Fruit fly (Drosophila melanogaster) whole organism, embryonic: ENCODE results near the gene CG5509.
A peak's percentile ranks its signal among the peaks of the same experiment; 100 is the strongest.

Source experiments
- ATbp ChIP-seq: fragments of 200-800 bp; sonication (Bioruptor generic); optimal IDR thresholded peaks from 2 replicates; lab custom pipeline; 2017; ENCODE audit warnings: missing biosample characterization, mild to moderate bottlenecking, missing genetic modification characterization, missing genetic modification reagents
- Atf6 ChIP-seq: fragments of 200-800 bp; sonication (Bioruptor generic); IDR thresholded peaks from 2 replicates; pipeline ENCODE4 v1.3.6; 2022; ENCODE audit warnings: missing biosample characterization, missing genetic modification characterization
- Blimp-1 ChIP-seq: fragments of 200-800 bp; sonication (Bioruptor generic); optimal IDR thresholded peaks from 3 replicates; lab custom pipeline; 2018; ENCODE audit warnings: missing biosample characterization, missing genetic modification characterization, mild to moderate bottlenecking, moderate library complexity, missing genetic modification reagents
- CG10979 ChIP-seq: fragments of 200-800 bp; sonication (Bioruptor generic); optimal IDR thresholded peaks from 2 replicates; lab custom pipeline; 2018; ENCODE audit warnings: missing biosample characterization, mild to moderate bottlenecking, missing genetic modification characterization, moderate library complexity
- CG12071 ChIP-seq: fragments of 200-800 bp; sonication (Bioruptor generic); optimal IDR thresholded peaks from 3 replicates; lab custom pipeline; 2018; ENCODE audit warnings: missing biosample characterization, mild to moderate bottlenecking, missing genetic modification characterization
- CG13894 ChIP-seq: fragments of 200-800 bp; sonication (Bioruptor generic); optimal IDR thresholded peaks from 3 replicates; lab custom pipeline; 2018; ENCODE audit warnings: missing biosample characterization, mild to moderate bottlenecking, missing genetic modification characterization, moderate library complexity
- CG1529 ChIP-seq: fragments of 200-800 bp; sonication (Bioruptor generic); optimal IDR thresholded peaks from 3 replicates; lab custom pipeline; 2018; ENCODE audit warnings: missing biosample characterization, missing genetic modification characterization
- CG16815 ChIP-seq: fragments of 200-800 bp; sonication (Bioruptor generic); optimal IDR thresholded peaks from 3 replicates; lab custom pipeline; 2017; ENCODE audit warnings: missing biosample characterization, mild to moderate bottlenecking, missing genetic modification characterization
- CG16863 ChIP-seq: fragments of 200-800 bp; sonication (Bioruptor generic); optimal IDR thresholded peaks from 3 replicates; lab custom pipeline; 2016; ENCODE audit warnings: missing biosample characterization, missing genetic modification characterization
- CG18599 ChIP-seq: fragments of 200-800 bp; sonication (Bioruptor generic); optimal IDR thresholded peaks from 3 replicates; lab custom pipeline; 2017; ENCODE audit warnings: missing biosample characterization, missing genetic modification characterization, mild to moderate bottlenecking, moderate library complexity, missing genetic modification reagents
- CG2116 ChIP-seq: fragments of 200-800 bp; sonication (Bioruptor generic); optimal IDR thresholded peaks from 3 replicates; lab custom pipeline; 2018; ENCODE audit warnings: missing biosample characterization, mild to moderate bottlenecking, missing genetic modification characterization
- CG2678 ChIP-seq: fragments of 200-800 bp; sonication (Bioruptor generic); optimal IDR thresholded peaks from 3 replicates; lab custom pipeline; 2019; ENCODE audit warnings: missing biosample characterization, mild to moderate bottlenecking, missing genetic modification characterization, moderate library complexity
- CG34422 ChIP-seq: fragments of 200-800 bp; sonication (Bioruptor generic); IDR thresholded peaks from 3 replicates; pipeline ENCODE4 v1.3.6; 2022; ENCODE audit warnings: missing biosample characterization, missing genetic modification characterization
- CG4617 ChIP-seq: fragments of 200-800 bp; sonication (Bioruptor generic); optimal IDR thresholded peaks from 3 replicates; lab custom pipeline; 2016; ENCODE audit warnings: missing biosample characterization, missing genetic modification characterization, borderline replicate concordance
- CG6175 ChIP-seq: fragments of 200-800 bp; sonication (Bioruptor generic); IDR thresholded peaks from 3 replicates; pipeline ENCODE4 v1.3.6; 2022; ENCODE audit warnings: missing biosample characterization, missing genetic modification characterization
- CG6272 ChIP-seq: fragments of 200-800 bp; sonication (Bioruptor generic); IDR thresholded peaks from 2 replicates; pipeline ENCODE4 v1.3.6; 2022; ENCODE audit warnings: missing biosample characterization, missing genetic modification characterization
- CG6654 ChIP-seq: fragments of 200-800 bp; sonication (Bioruptor generic); optimal IDR thresholded peaks from 2 replicates; lab custom pipeline; 2017; ENCODE audit warnings: missing biosample characterization, mild to moderate bottlenecking, missing genetic modification characterization
- CG6813 ChIP-seq: fragments of 200-800 bp; sonication (Bioruptor generic); optimal IDR thresholded peaks from 2 replicates; lab custom pipeline; 2017; ENCODE audit warnings: missing biosample characterization, missing genetic modification characterization, mild to moderate bottlenecking, moderate library complexity, missing genetic modification reagents
- CG7745 ChIP-seq: fragments of 200-800 bp; sonication (Bioruptor generic); optimal IDR thresholded peaks from 2 replicates; lab custom pipeline; 2018; ENCODE audit warnings: missing biosample characterization, mild to moderate bottlenecking, missing genetic modification characterization, moderate library complexity
- CG7839 ChIP-seq: fragments of 200-800 bp; sonication (Bioruptor generic); optimal IDR thresholded peaks from 3 replicates; lab custom pipeline; 2018; ENCODE audit warnings: missing biosample characterization, mild to moderate bottlenecking, missing genetic modification characterization, moderate library complexity
- CG8290 ChIP-seq, 3 experiments: fragments of 200-800 bp; sonication (Bioruptor generic); optimal IDR thresholded peaks; 2 replicates each; lab custom pipeline; 2016 to 2019; ENCODE audit warnings: missing biosample characterization in 3 of 3, missing genetic modification characterization in 3 of 3, mild to moderate bottlenecking in 2 of 3, moderate library complexity in 1 of 3
- CG8765 ChIP-seq: fragments of 200-800 bp; sonication (Bioruptor generic); IDR thresholded peaks from 2 replicates; pipeline ENCODE4 v1.3.6; 2022; ENCODE audit warnings: missing biosample characterization, missing genetic modification characterization
- CG8924 ChIP-seq: fragments of 200-800 bp; optimal IDR thresholded peaks from 3 replicates; lab custom pipeline; 2019; ENCODE audit warnings: missing biosample characterization, mild to moderate bottlenecking, missing genetic modification characterization, moderate library complexity
- ERR ChIP-seq: fragments of 200-800 bp; sonication (Bioruptor generic); optimal IDR thresholded peaks from 2 replicates; lab custom pipeline; 2016; ENCODE audit warnings: missing biosample characterization, missing genetic modification characterization
- Fer2 ChIP-seq: fragments of 200-800 bp; sonication (Bioruptor generic); optimal IDR thresholded peaks from 2 replicates; lab custom pipeline; 2018; ENCODE audit warnings: missing biosample characterization, mild to moderate bottlenecking, missing genetic modification characterization, moderate library complexity
- H15 ChIP-seq: fragments of 200-800 bp; sonication (Bioruptor generic); IDR thresholded peaks from 3 replicates; pipeline ENCODE4 v1.3.6; 2022; ENCODE audit warnings: missing biosample characterization, missing genetic modification characterization
- HmgD ChIP-seq: fragments of 200-800 bp; sonication (Bioruptor generic); optimal IDR thresholded peaks from 3 replicates; lab custom pipeline; 2016; ENCODE audit warnings: missing biosample characterization, missing genetic modification characterization
- Hr78 ChIP-seq, 2 experiments: fragments of 200-800 bp in 1 of 2; fragments of >200 bp in 1 of 2; sonication (Bioruptor generic) in 1 of 2; optimal IDR thresholded peaks; 2 replicates each; lab custom pipeline; 2017 to 2019; ENCODE audit warnings: missing biosample characterization in 2 of 2, missing genetic modification characterization in 2 of 2, mild to moderate bottlenecking in 1 of 2, moderate library complexity in 1 of 2
- NC2α ChIP-seq: fragments of 200-800 bp; sonication (Bioruptor generic); optimal IDR thresholded peaks from 2 replicates; lab custom pipeline; 2016; ENCODE audit warnings: missing biosample characterization, missing genetic modification characterization
- Scr ChIP-seq: fragments of 200-800 bp; sonication (Bioruptor generic); IDR thresholded peaks from 2 replicates; pipeline ENCODE4 v1.3.6; 2022; ENCODE audit warnings: missing biosample characterization, missing genetic modification characterization; ENCODE audit not compliant: partially characterized antibody
- Trl ChIP-seq, 3 experiments: fragments of >200 bp in 2 of 3; fragments of 200-800 bp in 1 of 3; sonication (Bioruptor generic) in 1 of 3; optimal IDR thresholded peaks; 2 replicates in 1 of 3; 3 replicates in 2 of 3; lab custom pipeline; 2016 to 2017; ENCODE audit warnings: missing biosample characterization in 1 of 3, missing genetic modification characterization in 1 of 3
- YL-1 ChIP-seq: fragments of 200-800 bp; sonication (Bioruptor generic); optimal IDR thresholded peaks from 3 replicates; lab custom pipeline; 2017; ENCODE audit warnings: missing biosample characterization, mild to moderate bottlenecking, missing genetic modification characterization
- bbx ChIP-seq: fragments of 200-800 bp; sonication (Bioruptor generic); IDR thresholded peaks from 2 replicates; pipeline ENCODE4 v1.3.6; 2022; ENCODE audit warnings: missing biosample characterization, missing genetic modification characterization; ENCODE audit not compliant: partially characterized antibody
- chinmo ChIP-seq: fragments of 200-800 bp; sonication (Bioruptor generic); IDR thresholded peaks from 4 replicates; pipeline ENCODE4 v1.3.6; 2022; ENCODE audit warnings: missing biosample characterization, missing genetic modification characterization; ENCODE audit not compliant: partially characterized antibody
- corto ChIP-seq: fragments of 200-800 bp; sonication (Bioruptor generic); optimal IDR thresholded peaks from 2 replicates; lab custom pipeline; 2016; ENCODE audit warnings: missing biosample characterization, mild to moderate bottlenecking, missing genetic modification characterization, moderate library complexity
- dmrt99B ChIP-seq: fragments of 200-800 bp; sonication (Bioruptor generic); optimal IDR thresholded peaks from 2 replicates; lab custom pipeline; 2018; ENCODE audit warnings: missing biosample characterization, mild to moderate bottlenecking, missing genetic modification characterization, moderate library complexity
- en ChIP-seq: fragments of 200-800 bp; sonication (Bioruptor generic); optimal IDR thresholded peaks from 2 replicates; lab custom pipeline; 2016; ENCODE audit warnings: missing biosample characterization, missing genetic modification characterization
- eyg ChIP-seq: fragments of 200-800 bp; sonication (Bioruptor generic); optimal IDR thresholded peaks from 3 replicates; lab custom pipeline; 2016; ENCODE audit warnings: missing biosample characterization, missing genetic modification characterization
- ftz-f1 ChIP-seq: fragments of 200-800 bp; sonication (Bioruptor generic); optimal IDR thresholded peaks from 2 replicates; lab custom pipeline; 2016; ENCODE audit warnings: missing biosample characterization, missing genetic modification characterization
- h ChIP-seq: fragments of >200 bp; optimal IDR thresholded peaks from 2 replicates; lab custom pipeline; 2017
- ind ChIP-seq: fragments of 200-800 bp; sonication (Bioruptor generic); optimal IDR thresholded peaks from 3 replicates; lab custom pipeline; 2016; ENCODE audit warnings: missing biosample characterization, missing genetic modification characterization
- jigr1 ChIP-seq: fragments of 200-800 bp; sonication (Bioruptor generic); IDR thresholded peaks from 3 replicates; pipeline ENCODE4 v1.3.6; 2022; ENCODE audit warnings: missing biosample characterization, missing genetic modification characterization
- mirr ChIP-seq: fragments of 200-800 bp; sonication (Bioruptor generic); optimal IDR thresholded peaks from 3 replicates; lab custom pipeline; 2018; ENCODE audit warnings: missing biosample characterization, mild to moderate bottlenecking, missing genetic modification characterization
- nom ChIP-seq: fragments of 200-800 bp; sonication (Bioruptor generic); optimal IDR thresholded peaks from 2 replicates; lab custom pipeline; 2017; ENCODE audit warnings: missing biosample characterization, missing genetic modification characterization, mild to moderate bottlenecking, moderate library complexity, missing genetic modification reagents
- pita ChIP-seq: fragments of 200-800 bp; sonication (Bioruptor generic); optimal IDR thresholded peaks from 2 replicates; lab custom pipeline; 2017; ENCODE audit warnings: missing biosample characterization, mild to moderate bottlenecking, missing genetic modification characterization
- sd ChIP-seq: fragments of 200-800 bp; sonication (Bioruptor generic); optimal IDR thresholded peaks from 3 replicates; lab custom pipeline; 2018; ENCODE audit warnings: missing biosample characterization, mild to moderate bottlenecking, missing genetic modification characterization, moderate library complexity
- stc ChIP-seq: fragments of 200-800 bp; sonication (Bioruptor generic); IDR thresholded peaks from 2 replicates; pipeline ENCODE4 v1.3.6; 2022; ENCODE audit warnings: missing biosample characterization, missing genetic modification characterization
- zen2 ChIP-seq: fragments of 200-800 bp; sonication (Bioruptor generic); IDR thresholded peaks from 3 replicates; pipeline ENCODE4 v1.3.6; 2022; ENCODE audit warnings: missing biosample characterization, missing genetic modification characterization; ENCODE audit not compliant: partially characterized antibody

The CG5509 gene

dm6 chr3R:12442601-12443533, 9.4 kb upstream of the CG5509 start (continued):
- TF ChIP-seq CG4617, result no peak
- TF ChIP-seq YL-1 (GFP tag; lab: Kevin White, UChicago), result no peak
- TF ChIP-seq CG7745, result no peak
- peak; percentile 68 for TF ChIP-seq CG2678 (tag; lab: Kevin White, UChicago)
- peak; percentile 39 for TF ChIP-seq Atf6 (GFP tag; lab: Robert Waterston, UW)
- TF ChIP-seq HmgD, result no peak
- TF ChIP-seq CG12071 (GFP tag; lab: Kevin White, UChicago), result no peak
- TF ChIP-seq CG6175 (GFP tag; lab: Robert Waterston, UW), result no peak
- TF ChIP-seq CG10979 (tag; lab: Kevin White, UChicago), result no peak
- TF ChIP-seq ind, result peak; percentile 39
- no peak for TF ChIP-seq jigr1 (GFP tag; lab: Robert Waterston, UW)
- TF ChIP-seq CG6654, result no peak
- TF ChIP-seq CG16863 (GFP tag; lab: Kevin White, UChicago), result no peak
- TF ChIP-seq en (GFP tag; lab: Kevin White, UChicago), result no peak
- peak; percentile 23 for TF ChIP-seq nom
- TF ChIP-seq CG8765 (GFP tag; lab: Robert Waterston, UW), result no peak
- TF ChIP-seq stc (GFP tag; lab: Robert Waterston, UW), result 0 out of 2 replicates have a peak, but pooled peaks have one; percentile 24
- peak; percentile 15 for TF ChIP-seq CG16815 (GFP tag; lab: Kevin White, UChicago)
- TF ChIP-seq CG18599, result peak; percentile 67
- TF ChIP-seq Hr78 (GFP tag; optimal IDR thresholded peaks at IDR 0.05; lab: Kevin White, UChicago), result peak in 1 of 2 experiments; percentile 21
- no peak for TF ChIP-seq H15
- TF ChIP-seq zen2 (GFP tag; lab: Robert Waterston, UW), result no peak
- peak; percentile 6 for TF ChIP-seq CG6813 (GFP tag; lab: Kevin White, UChicago)
- peak; percentile 27 for TF ChIP-seq CG8924 (tag; lab: Kevin White, UChicago)
- no peak for TF ChIP-seq CG6272 (GFP tag; lab: Robert Waterston, UW)
- no peak for TF ChIP-seq h (lab: Kevin White, UChicago)
- no peak for TF ChIP-seq pita (GFP tag; lab: Kevin White, UChicago)
- TF ChIP-seq CG7839 (tag; lab: Kevin White, UChicago), result peak; percentile 47
- peak; percentile 53 for TF ChIP-seq Fer2
- TF ChIP-seq NC2α, result no peak
- peak; percentile 39 for TF ChIP-seq dmrt99B
- TF ChIP-seq ATbp (GFP tag; lab: Kevin White, UChicago), result no peak

DNA sequence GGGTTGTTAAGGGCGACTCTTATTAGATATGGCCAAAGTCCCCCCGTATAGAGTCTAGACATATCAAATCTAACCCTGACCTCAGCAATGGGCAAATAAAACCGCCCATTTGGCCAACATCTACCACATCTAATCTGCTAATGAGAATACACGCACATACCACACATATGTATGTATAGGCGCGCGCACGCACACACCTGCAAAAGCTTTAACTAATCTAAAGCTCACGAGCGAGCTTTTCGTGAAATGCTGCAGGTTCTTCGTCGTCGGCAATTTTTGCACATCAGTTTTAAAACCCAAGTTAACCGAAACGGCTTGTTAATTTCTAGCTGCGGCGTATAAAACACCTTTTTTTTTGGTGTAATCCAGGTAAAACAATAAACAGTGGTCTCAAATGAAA, 8.5 kb upstream of the CG5509 start:
- no peak for TF ChIP-seq CG1529 (GFP tag; lab: Kevin White, UChicago)
- TF ChIP-seq ERR (GFP tag; lab: Kevin White, UChicago), result no peak
- TF ChIP-seq sd, result peak; percentile 4
- TF ChIP-seq CG8290 (GFP tag; optimal IDR thresholded peaks at IDR 0.05; lab: Kevin White, UChicago), result no peak
- TF ChIP-seq CG8290 (tag; optimal IDR thresholded peaks at IDR 0.05; lab: Kevin White, UChicago), result peak in 1 of 2 experiments; percentile 28
- TF ChIP-seq eyg (GFP tag; lab: Kevin White, UChicago), result no peak
- 0 out of 2 replicates have a peak, but pooled peaks have one; percentile 12 for TF ChIP-seq Scr
- TF ChIP-seq CG2116 (GFP tag; lab: Kevin White, UChicago), result no peak
- peak; percentile 89; the same call in 3 of the 4 replicates for TF ChIP-seq chinmo (GFP tag; lab: Robert Waterston, UW)
- peak; percentile 27 for TF ChIP-seq ftz-f1 (GFP tag; lab: Kevin White, UChicago)
- TF ChIP-seq bbx, result 0 out of 2 replicates have a peak, but pooled peaks have one; percentile 6
- TF ChIP-seq CG13894, result peak; percentile 30
- TF ChIP-seq Blimp-1 (GFP tag; lab: Kevin White, UChicago), result no peak
- TF ChIP-seq Trl (optimal IDR thresholded peaks at IDR 0.05; lab: Kevin White, UChicago), result no peak
- TF ChIP-seq Trl (GFP tag; optimal IDR thresholded peaks at IDR 0.05; lab: Kevin White, UChicago), result no peak
- peak; percentile 8 for TF ChIP-seq corto (GFP tag; lab: Kevin White, UChicago)
- TF ChIP-seq Hr78 (GFP tag; optimal IDR thresholded peaks at IDR 0.05; lab: Kevin White, UChicago), result peak in 1 of 2 experiments; percentile 12
- TF ChIP-seq mirr (GFP tag; lab: Kevin White, UChicago), result peak; percentile 60
- TF ChIP-seq CG34422, result peak; percentile 19; the same call in 1 of the 3 replicates
